Fruit fly (Drosophila melanogaster) whole organism, embryonic: ENCODE measurements around the gene wg.

ENCODE experiments used
- CG10565 ChIP-seq: fragments of 200-800 bp; sonication (Bioruptor generic); optimal IDR thresholded peaks from 3 replicates; lab custom pipeline; 2016; ENCODE audit warnings: missing biosample characterization, mild to moderate bottlenecking, missing genetic modification characterization
- CG10959 ChIP-seq: fragments of 200-800 bp; sonication (Bioruptor generic); IDR thresholded peaks from 2 replicates; pipeline ENCODE4 v1.3.6; 2022; ENCODE audit warnings: missing biosample characterization, missing genetic modification characterization
- CG11695 ChIP-seq: fragments of 200-800 bp; sonication (Bioruptor generic); IDR thresholded peaks from 3 replicates; pipeline ENCODE4 v1.3.6; 2022; ENCODE audit warnings: missing biosample characterization, missing genetic modification characterization
- CG12391 ChIP-seq: fragments of 200-800 bp; sonication (Bioruptor generic); optimal IDR thresholded peaks from 3 replicates; lab custom pipeline; 2018; ENCODE audit warnings: missing biosample characterization, mild to moderate bottlenecking, missing genetic modification characterization, moderate library complexity
- CG12744 ChIP-seq: fragments of 200-800 bp; sonication (Bioruptor generic); optimal IDR thresholded peaks from 2 replicates; lab custom pipeline; 2016; ENCODE audit warnings: missing biosample characterization, missing genetic modification characterization
- CG12769 ChIP-seq: fragments of 200-800 bp; sonication (Bioruptor generic); optimal IDR thresholded peaks from 2 replicates; lab custom pipeline; 2019; ENCODE audit warnings: missing biosample characterization, mild to moderate bottlenecking, missing genetic modification characterization, moderate library complexity
- CG14710 ChIP-seq: fragments of 200-800 bp; sonication (Bioruptor generic); optimal IDR thresholded peaks from 3 replicates; lab custom pipeline; 2019; ENCODE audit warnings: missing biosample characterization, mild to moderate bottlenecking, missing genetic modification characterization, moderate library complexity
- CG14965 ChIP-seq: fragments of 200-800 bp; sonication (Bioruptor generic); optimal IDR thresholded peaks from 2 replicates; lab custom pipeline; 2016; ENCODE audit warnings: missing biosample characterization, missing genetic modification characterization, borderline replicate concordance
- CG17829 ChIP-seq: fragments of 200-800 bp; optimal IDR thresholded peaks from 2 replicates; lab custom pipeline; 2019; ENCODE audit warnings: missing biosample characterization, mild to moderate bottlenecking, missing genetic modification characterization, moderate library complexity
- CG18599 ChIP-seq: fragments of 200-800 bp; sonication (Bioruptor generic); optimal IDR thresholded peaks from 3 replicates; lab custom pipeline; 2017; ENCODE audit warnings: missing biosample characterization, missing genetic modification characterization, mild to moderate bottlenecking, moderate library complexity, missing genetic modification reagents
- CG2678 ChIP-seq: fragments of 200-800 bp; sonication (Bioruptor generic); optimal IDR thresholded peaks from 3 replicates; lab custom pipeline; 2019; ENCODE audit warnings: missing biosample characterization, mild to moderate bottlenecking, missing genetic modification characterization, moderate library complexity
- CG34224 ChIP-seq: fragments of 200-800 bp; sonication (Bioruptor generic); IDR thresholded peaks from 3 replicates; pipeline ENCODE4 v1.3.6; 2022; ENCODE audit warnings: missing biosample characterization, missing genetic modification characterization; ENCODE audit not compliant: partially characterized antibody
- CG6689 ChIP-seq: fragments of 200-800 bp; sonication (Bioruptor generic); IDR thresholded peaks from 2 replicates; pipeline ENCODE4 v1.3.6; 2022; ENCODE audit warnings: missing biosample characterization, missing genetic modification characterization
- CG7556 ChIP-seq: fragments of 200-800 bp; sonication (Bioruptor generic); optimal IDR thresholded peaks from 2 replicates; lab custom pipeline; 2017; ENCODE audit warnings: missing biosample characterization, mild to moderate bottlenecking, missing genetic modification characterization
- CG7839 ChIP-seq: fragments of 200-800 bp; sonication (Bioruptor generic); optimal IDR thresholded peaks from 3 replicates; lab custom pipeline; 2018; ENCODE audit warnings: missing biosample characterization, mild to moderate bottlenecking, missing genetic modification characterization, moderate library complexity
- Chrac-16 ChIP-seq: fragments of 200-800 bp; sonication (Bioruptor generic); optimal IDR thresholded peaks from 3 replicates; lab custom pipeline; 2016; ENCODE audit warnings: missing biosample characterization, missing genetic modification characterization
- D ChIP-seq, 2 experiments: fragments of 200-800 bp in 1 of 2; fragments of >200 bp in 1 of 2; sonication (Bioruptor generic) in 1 of 2; optimal IDR thresholded peaks; 2 replicates in 1 of 2; 3 replicates in 1 of 2; lab custom pipeline; 2017; ENCODE audit warnings: mild to moderate bottlenecking in 1 of 2, missing biosample characterization in 1 of 2, missing genetic modification characterization in 1 of 2, missing genetic modification reagents in 1 of 2
- D19A ChIP-seq: fragments of 200-800 bp; optimal IDR thresholded peaks from 3 replicates; lab custom pipeline; 2019; ENCODE audit warnings: missing biosample characterization, mild to moderate bottlenecking, missing genetic modification characterization, moderate library complexity
- D19B ChIP-seq: fragments of 200-800 bp; sonication (Bioruptor generic); optimal IDR thresholded peaks from 2 replicates; lab custom pipeline; 2017; ENCODE audit warnings: missing biosample characterization, mild to moderate bottlenecking, missing genetic modification characterization
- Dip3 ChIP-seq: fragments of 200-800 bp; sonication (Bioruptor generic); optimal IDR thresholded peaks from 3 replicates; lab custom pipeline; 2016; ENCODE audit warnings: missing biosample characterization, missing genetic modification characterization
- Gug ChIP-seq: fragments of 200-800 bp; sonication (Bioruptor generic); IDR thresholded peaks from 4 replicates; pipeline ENCODE4 v1.3.6; 2022; ENCODE audit warnings: missing biosample characterization, missing genetic modification characterization
- HLH3B ChIP-seq: fragments of 200-800 bp; sonication (Bioruptor generic); IDR thresholded peaks from 2 replicates; pipeline ENCODE4 v1.3.6; 2022; ENCODE audit warnings: missing biosample characterization, missing genetic modification characterization
- Med ChIP-seq: fragments of 200-800 bp; sonication (Bioruptor generic); peaks from one replicate; lab custom pipeline; 2016; ENCODE audit warnings: missing biosample characterization, missing genetic modification characterization, mild to moderate bottlenecking, inconsistent platforms, moderate library complexity
- Nf-YC ChIP-seq: fragments of 200-800 bp; optimal IDR thresholded peaks from 3 replicates; lab custom pipeline; 2019; ENCODE audit warnings: missing biosample characterization, mild to moderate bottlenecking, missing genetic modification characterization, moderate library complexity
- PHDP ChIP-seq: fragments of 200-800 bp; sonication (Bioruptor generic); optimal IDR thresholded peaks from 3 replicates; lab custom pipeline; 2018; ENCODE audit warnings: missing biosample characterization, mild to moderate bottlenecking, missing genetic modification characterization, moderate library complexity
- Xrp1 ChIP-seq: fragments of 200-800 bp; sonication (Bioruptor generic); IDR thresholded peaks from 2 replicates; pipeline ENCODE4 v1.3.6; 2022; ENCODE audit warnings: missing biosample characterization, missing genetic modification characterization
- al ChIP-seq: fragments of 200-800 bp; sonication (Bioruptor generic); IDR thresholded peaks from 2 replicates; pipeline ENCODE4 v1.3.6; 2022; ENCODE audit warnings: missing biosample characterization, missing genetic modification characterization
- ap ChIP-seq: fragments of 200-800 bp; sonication (Bioruptor generic); IDR thresholded peaks from 2 replicates; pipeline ENCODE4 v1.3.6; 2022; ENCODE audit warnings: missing biosample characterization, missing genetic modification characterization
- ash1 ChIP-seq: fragments of 200-800 bp; sonication (Bioruptor generic); optimal IDR thresholded peaks from 2 replicates; lab custom pipeline; 2018; ENCODE audit warnings: missing biosample characterization, mild to moderate bottlenecking, missing genetic modification characterization
- az2 ChIP-seq: fragments of 200-800 bp; sonication (Bioruptor generic); optimal IDR thresholded peaks from 3 replicates; lab custom pipeline; 2016; ENCODE audit warnings: missing biosample characterization, missing genetic modification characterization
- bcd ChIP-seq: fragments of 200-800 bp; sonication (Bioruptor generic); optimal IDR thresholded peaks from 2 replicates; lab custom pipeline; 2017; ENCODE audit warnings: missing biosample characterization, mild to moderate bottlenecking, missing genetic modification characterization
- bsh ChIP-seq, 2 experiments: fragments of 200-800 bp; sonication (Bioruptor generic); optimal IDR thresholded peaks; 2 replicates each; lab custom pipeline; 2017 to 2018; ENCODE audit warnings: mild to moderate bottlenecking in 2 of 2, missing biosample characterization in 2 of 2, missing genetic modification characterization in 2 of 2, moderate library complexity in 1 of 2
- chif ChIP-seq, 2 experiments: fragments of 200-800 bp; sonication (Bioruptor generic); optimal IDR thresholded peaks; 3 replicates each; lab custom pipeline; 2016; ENCODE audit warnings: missing biosample characterization in 2 of 2, missing genetic modification characterization in 2 of 2
- chn ChIP-seq: fragments of 200-800 bp; sonication (Bioruptor generic); optimal IDR thresholded peaks from 2 replicates; lab custom pipeline; 2016; ENCODE audit warnings: missing biosample characterization, missing genetic modification characterization
- croc ChIP-seq: fragments of 200-800 bp; sonication (Bioruptor generic); conservative IDR thresholded peaks from 3 replicates; pipeline ENCODE4 v1.3.6; 2022; ENCODE audit warnings: missing biosample characterization, missing genetic modification characterization
- dan ChIP-seq: fragments of 200-800 bp; sonication (Bioruptor generic); IDR thresholded peaks from 2 replicates; pipeline ENCODE4 v1.3.6; 2022; ENCODE audit warnings: missing biosample characterization, missing genetic modification characterization
- esg ChIP-seq: fragments of 200-800 bp; sonication (Bioruptor generic); conservative IDR thresholded peaks from 2 replicates; pipeline ENCODE4 v1.3.6; 2022; ENCODE audit warnings: missing biosample characterization, missing genetic modification characterization
- gcm ChIP-seq: fragments of 200-800 bp; sonication (Bioruptor generic); optimal IDR thresholded peaks from 2 replicates; lab custom pipeline; 2019; ENCODE audit warnings: missing biosample characterization, mild to moderate bottlenecking, missing genetic modification characterization, moderate library complexity
- gem ChIP-seq: fragments of 200-800 bp; sonication (Bioruptor generic); optimal IDR thresholded peaks from 2 replicates; lab custom pipeline; 2019; ENCODE audit warnings: missing biosample characterization, mild to moderate bottlenecking, missing genetic modification characterization, moderate library complexity
- nerfin-1 ChIP-seq: fragments of 200-800 bp; sonication (Bioruptor generic); optimal IDR thresholded peaks from 3 replicates; lab custom pipeline; 2019; ENCODE audit warnings: missing biosample characterization, mild to moderate bottlenecking, missing genetic modification characterization, moderate library complexity
- nmo ChIP-seq: fragments of 200-800 bp; sonication (Bioruptor generic); optimal IDR thresholded peaks from 2 replicates; lab custom pipeline; 2018; ENCODE audit warnings: missing biosample characterization, mild to moderate bottlenecking, missing genetic modification characterization, moderate library complexity
- phol ChIP-seq: fragments of 200-800 bp; sonication (Bioruptor generic); optimal IDR thresholded peaks from 3 replicates; lab custom pipeline; 2018; ENCODE audit warnings: missing biosample characterization, mild to moderate bottlenecking, missing genetic modification characterization, moderate library complexity
- prd ChIP-seq, 3 experiments: fragments of >200 bp in 2 of 3; fragments of 200-800 bp in 1 of 3; sonication (Bioruptor generic) in 1 of 3; optimal IDR thresholded peaks in 2 of 3; IDR thresholded peaks in 1 of 3; 2 replicates in 2 of 3; 3 replicates in 1 of 3; pipeline versions ENCODE4 v1.3.6 to Lab custom; 2017 to 2022; ENCODE audit warnings: missing biosample characterization in 1 of 3, missing genetic modification characterization in 1 of 3
- row ChIP-seq: fragments of 200-800 bp; sonication (Bioruptor generic); IDR thresholded peaks from 3 replicates; pipeline ENCODE4 v1.3.6; 2022; ENCODE audit warnings: missing biosample characterization, missing genetic modification characterization
- schlank ChIP-seq: fragments of 200-800 bp; sonication (Bioruptor generic); optimal IDR thresholded peaks from 2 replicates; lab custom pipeline; 2018; ENCODE audit warnings: missing biosample characterization, mild to moderate bottlenecking, missing genetic modification characterization
- sisA ChIP-seq: fragments of 200-800 bp; sonication (Bioruptor generic); IDR thresholded peaks from 2 replicates; pipeline ENCODE4 v1.3.6; 2022; ENCODE audit warnings: missing biosample characterization, missing genetic modification characterization
- sqz ChIP-seq: fragments of 200-800 bp; sonication (Bioruptor generic); optimal IDR thresholded peaks from 3 replicates; lab custom pipeline; 2018; ENCODE audit warnings: missing biosample characterization, mild to moderate bottlenecking, missing genetic modification characterization
- vnd ChIP-seq: fragments of 200-800 bp; sonication (Bioruptor generic); IDR thresholded peaks from 3 replicates; pipeline ENCODE4 v1.3.6; 2022; ENCODE audit warnings: missing biosample characterization, missing genetic modification characterization; ENCODE audit not compliant: partially characterized antibody
- z ChIP-seq: fragments of 200-800 bp; sonication (Bioruptor generic); IDR thresholded peaks from 3 replicates; pipeline ENCODE4 v1.3.6; 2022; ENCODE audit warnings: missing biosample characterization, missing genetic modification characterization

Gene wg

dm6 chr2L:7294964-7295363 lies 12.0 kb upstream of the wg start (continued):
- no peak for TF ChIP-seq Gug (GFP tag; lab: Robert Waterston, UW)
- peak; percentile 32 for TF ChIP-seq PHDP (tag; lab: Kevin White, UChicago)
- peak; percentile 50 for TF ChIP-seq CG12391 (tag; lab: Kevin White, UChicago)
- peak; percentile 25 for TF ChIP-seq Chrac-16 (GFP tag; lab: Kevin White, UChicago)
- TF ChIP-seq chif (GFP tag; optimal IDR thresholded peaks at IDR 0.05; lab: Kevin White, UChicago), result peak in 1 of 2 experiments; percentile 56
- peak; percentile 51 for TF ChIP-seq CG2678 (tag; lab: Kevin White, UChicago)
- no peak for TF ChIP-seq CG10565 (GFP tag; lab: Kevin White, UChicago)
- peak; percentile 42 for TF ChIP-seq CG12769 (tag; lab: Kevin White, UChicago)
- TF ChIP-seq ash1, result no peak
- TF ChIP-seq esg (GFP tag; lab: Robert Waterston, UW), result peak; percentile 42
- TF ChIP-seq phol (tag; lab: Kevin White, UChicago), result peak; percentile 58
- TF ChIP-seq schlank (tag; lab: Kevin White, UChicago), result no peak
- no peak for TF ChIP-seq vnd
- TF ChIP-seq CG34224, result no peak
- TF ChIP-seq D (optimal IDR thresholded peaks at IDR 0.05; lab: Kevin White, UChicago), result no peak
- peak; percentile 50 for TF ChIP-seq D (GFP tag; optimal IDR thresholded peaks at IDR 0.05; lab: Kevin White, UChicago)
- no peak for TF ChIP-seq D19B
- no peak for TF ChIP-seq sisA (GFP tag; lab: Robert Waterston, UW)
- TF ChIP-seq row, result peak; percentile 70
- no peak for TF ChIP-seq al (GFP tag; lab: Robert Waterston, UW)
- no peak for TF ChIP-seq Dip3
- TF ChIP-seq sqz (GFP tag; lab: Kevin White, UChicago), result no peak
- no peak for TF ChIP-seq CG14965
- TF ChIP-seq HLH3B (GFP tag; lab: Robert Waterston, UW), result 0 out of 2 replicates have a peak, but pooled peaks have one; percentile 21
- peak; percentile 67 for TF ChIP-seq Xrp1 (GFP tag; lab: Robert Waterston, UW)
- peak; percentile 71 for TF ChIP-seq gem (tag; lab: Kevin White, UChicago)
- TF ChIP-seq CG11695 (GFP tag; lab: Robert Waterston, UW), result 0 out of 3 replicates have a peak, but pooled peaks have one; percentile 29
- peak; percentile 4 for TF ChIP-seq az2
- TF ChIP-seq Nf-YC (tag; lab: Kevin White, UChicago), result peak; percentile 33
- peak; percentile 48 for TF ChIP-seq CG14710 (tag; lab: Kevin White, UChicago)
- TF ChIP-seq dan (GFP tag; lab: Robert Waterston, UW), result peak; percentile 9; the same call in 1 of the 2 replicates
- no peak for TF ChIP-seq ap
- TF ChIP-seq CG18599, result peak; percentile 33
- TF ChIP-seq gcm (GFP tag; lab: Kevin White, UChicago), result peak; percentile 53
- peak in 1 of 2 experiments; percentile 73 for TF ChIP-seq bsh (GFP tag; optimal IDR thresholded peaks at IDR 0.05; lab: Kevin White, UChicago)
- TF ChIP-seq CG10959 (GFP tag; lab: Robert Waterston, UW), result peak; percentile 42; the same call in 1 of the 2 replicates
- peak; percentile 70 for TF ChIP-seq CG17829 (tag; lab: Kevin White, UChicago)
- no peak for TF ChIP-seq bcd (GFP tag; lab: Kevin White, UChicago)
- TF ChIP-seq chn (GFP tag; lab: Kevin White, UChicago), result peak; percentile 50
- peak; percentile 36 for TF ChIP-seq D19A (tag; lab: Kevin White, UChicago)
- peak; percentile 17 for TF ChIP-seq CG7556 (GFP tag; lab: Kevin White, UChicago)
- TF ChIP-seq nmo (GFP tag; lab: Kevin White, UChicago), result no peak
- TF ChIP-seq CG7839 (tag; lab: Kevin White, UChicago), result peak; percentile 10
- peak; percentile 39 for TF ChIP-seq CG6689 (GFP tag; lab: Robert Waterston, UW)
- no peak for TF ChIP-seq CG12744 (GFP tag; lab: Kevin White, UChicago)
- 0 out of 3 replicates have a peak, but pooled peaks have one; percentile 28 for TF ChIP-seq z (GFP tag; lab: Robert Waterston, UW)
- peak; percentile 40; the same call in 1 of the 3 replicates for TF ChIP-seq croc (GFP tag; lab: Robert Waterston, UW)
- TF ChIP-seq Med (GFP tag; lab: Kevin White, UChicago), result peak; percentile 29
- no peak for TF ChIP-seq prd (optimal IDR thresholded peaks at IDR 0.05; lab: Kevin White, UChicago)
- TF ChIP-seq prd (GFP tag; IDR thresholded peaks at IDR 0.05; lab: Robert Waterston, UW), result peak; percentile 71; the same call in 2 of the 3 replicates
- TF ChIP-seq nerfin-1 (tag; lab: Kevin White, UChicago), result peak; percentile 30
